Fruit fly (Drosophila melanogaster) whole organism, embryonic: ENCODE data around the gene CG10738.

Experiments
- Bdp1 ChIP-seq: fragments of 200-800 bp; sonication (Bioruptor generic); optimal IDR thresholded peaks from 3 replicates; lab custom pipeline; 2016; ENCODE audit warnings: missing biosample characterization, missing genetic modification characterization
- CG10979 ChIP-seq: fragments of 200-800 bp; sonication (Bioruptor generic); optimal IDR thresholded peaks from 2 replicates; lab custom pipeline; 2018; ENCODE audit warnings: missing biosample characterization, mild to moderate bottlenecking, missing genetic modification characterization, moderate library complexity
- CG12236 ChIP-seq: fragments of 200-800 bp; sonication (Bioruptor generic); optimal IDR thresholded peaks from 2 replicates; lab custom pipeline; 2016; ENCODE audit warnings: missing biosample characterization, missing genetic modification characterization
- CG1233 ChIP-seq: fragments of 200-800 bp; sonication (Bioruptor generic); optimal IDR thresholded peaks from 4 replicates; lab custom pipeline; 2018; ENCODE audit warnings: missing biosample characterization, mild to moderate bottlenecking, missing genetic modification characterization
- CG12942 ChIP-seq: fragments of 200-800 bp; sonication (Bioruptor generic); optimal IDR thresholded peaks from 3 replicates; lab custom pipeline; 2016; ENCODE audit warnings: missing biosample characterization, missing genetic modification characterization
- CG18599 ChIP-seq: fragments of 200-800 bp; sonication (Bioruptor generic); optimal IDR thresholded peaks from 3 replicates; lab custom pipeline; 2017; ENCODE audit warnings: missing biosample characterization, missing genetic modification characterization, mild to moderate bottlenecking, moderate library complexity, missing genetic modification reagents
- CG2116 ChIP-seq: fragments of 200-800 bp; sonication (Bioruptor generic); optimal IDR thresholded peaks from 3 replicates; lab custom pipeline; 2018; ENCODE audit warnings: missing biosample characterization, mild to moderate bottlenecking, missing genetic modification characterization
- CG31224 ChIP-seq: fragments of 200-800 bp; sonication (Bioruptor generic); IDR thresholded peaks from 2 replicates; pipeline ENCODE4 v1.3.6; 2022; ENCODE audit warnings: missing biosample characterization, missing genetic modification characterization
- CG31388 ChIP-seq: fragments of 200-800 bp; sonication (Bioruptor generic); optimal IDR thresholded peaks from 2 replicates; lab custom pipeline; 2016; ENCODE audit warnings: missing biosample characterization, missing genetic modification characterization
- CG31441 ChIP-seq: fragments of 200-800 bp; sonication (Bioruptor generic); IDR thresholded peaks from 2 replicates; pipeline ENCODE4 v1.3.6; 2022; ENCODE audit warnings: missing biosample characterization, missing genetic modification characterization
- CG34376 ChIP-seq: fragments of 200-800 bp; sonication (Bioruptor generic); optimal IDR thresholded peaks from 2 replicates; lab custom pipeline; 2018; ENCODE audit warnings: missing biosample characterization, mild to moderate bottlenecking, missing genetic modification characterization
- CG4282 ChIP-seq: fragments of 200-800 bp; sonication (Bioruptor generic); optimal IDR thresholded peaks from 2 replicates; lab custom pipeline; 2016; ENCODE audit warnings: missing biosample characterization, missing genetic modification characterization
- CG4328 ChIP-seq: fragments of 200-800 bp; sonication (Bioruptor generic); optimal IDR thresholded peaks from 3 replicates; lab custom pipeline; 2017; ENCODE audit warnings: missing biosample characterization, missing genetic modification reagents, missing genetic modification characterization
- CG4707 ChIP-seq: fragments of 200-800 bp; sonication (Bioruptor generic); optimal IDR thresholded peaks from 2 replicates; lab custom pipeline; 2018; ENCODE audit warnings: missing biosample characterization, mild to moderate bottlenecking, missing genetic modification characterization, moderate library complexity
- CG4854 ChIP-seq: fragments of 200-800 bp; sonication (Bioruptor generic); optimal IDR thresholded peaks from 2 replicates; lab custom pipeline; 2016; ENCODE audit warnings: missing biosample characterization, missing genetic modification characterization, inconsistent platforms
- CG5180 ChIP-seq: fragments of 200-800 bp; sonication (Bioruptor generic); optimal IDR thresholded peaks from 3 replicates; lab custom pipeline; 2017; ENCODE audit warnings: missing biosample characterization, missing genetic modification characterization, mild to moderate bottlenecking, moderate library complexity, missing genetic modification reagents
- CG6254 ChIP-seq: fragments of 200-800 bp; sonication (Bioruptor generic); optimal IDR thresholded peaks from 3 replicates; lab custom pipeline; 2017; ENCODE audit warnings: mild to moderate bottlenecking, missing biosample characterization, missing genetic modification reagents, missing genetic modification characterization
- CG6813 ChIP-seq: fragments of 200-800 bp; sonication (Bioruptor generic); optimal IDR thresholded peaks from 2 replicates; lab custom pipeline; 2017; ENCODE audit warnings: missing biosample characterization, missing genetic modification characterization, mild to moderate bottlenecking, moderate library complexity, missing genetic modification reagents
- CG7372 ChIP-seq: fragments of 200-800 bp; sonication (Bioruptor generic); IDR thresholded peaks from 2 replicates; pipeline ENCODE4 v1.3.6; 2022; ENCODE audit warnings: missing biosample characterization, missing genetic modification characterization
- CG8089 ChIP-seq: fragments of 200-800 bp; sonication (Bioruptor generic); optimal IDR thresholded peaks from 3 replicates; lab custom pipeline; 2016; ENCODE audit warnings: missing biosample characterization, missing genetic modification characterization
- CG8478 ChIP-seq: fragments of >200 bp; optimal IDR thresholded peaks from 2 replicates; lab custom pipeline; 2018
- CG9727 ChIP-seq: fragments of 200-800 bp; sonication (Bioruptor generic); optimal IDR thresholded peaks from 3 replicates; lab custom pipeline; 2017; ENCODE audit warnings: missing biosample characterization, mild to moderate bottlenecking, missing genetic modification characterization
- CoRest ChIP-seq: fragments of 200-800 bp; sonication (Bioruptor generic); optimal IDR thresholded peaks from 3 replicates; lab custom pipeline; 2018; ENCODE audit warnings: missing biosample characterization, mild to moderate bottlenecking, missing genetic modification characterization, moderate library complexity
- Deaf1 ChIP-seq: fragments of 200-800 bp; optimal IDR thresholded peaks from 3 replicates; lab custom pipeline; 2019; ENCODE audit warnings: missing biosample characterization, mild to moderate bottlenecking, missing genetic modification characterization, moderate library complexity
- MTF-1 ChIP-seq: fragments of 200-800 bp; sonication (Bioruptor generic); optimal IDR thresholded peaks from 2 replicates; lab custom pipeline; 2018; ENCODE audit warnings: missing biosample characterization, mild to moderate bottlenecking, missing genetic modification characterization, borderline replicate concordance
- Myb ChIP-seq: fragments of 200-800 bp; sonication (Bioruptor generic); optimal IDR thresholded peaks from 2 replicates; lab custom pipeline; 2016; ENCODE audit warnings: missing biosample characterization, missing genetic modification characterization
- amos ChIP-seq: fragments of 200-800 bp; sonication (Bioruptor generic); IDR thresholded peaks from 2 replicates; pipeline ENCODE4 v1.3.6; 2022; ENCODE audit warnings: missing biosample characterization, missing genetic modification characterization; ENCODE audit not compliant: partially characterized antibody
- ara ChIP-seq: fragments of 200-800 bp; sonication (Bioruptor generic); IDR thresholded peaks from 2 replicates; pipeline ENCODE4 v1.3.6; 2022; ENCODE audit warnings: missing biosample characterization, missing genetic modification characterization
- bigmax ChIP-seq: fragments of 200-800 bp; sonication (Bioruptor generic); optimal IDR thresholded peaks from 2 replicates; lab custom pipeline; 2018; ENCODE audit warnings: missing biosample characterization, mild to moderate bottlenecking, missing genetic modification characterization
- bowl ChIP-seq: fragments of 200-800 bp; sonication (Bioruptor generic); IDR thresholded peaks from 2 replicates; pipeline ENCODE4 v1.3.6; 2022; ENCODE audit warnings: missing biosample characterization, missing genetic modification characterization
- chm ChIP-seq: fragments of 200-800 bp; sonication (Bioruptor generic); IDR thresholded peaks from 2 replicates; pipeline ENCODE4 v1.3.6; 2022; ENCODE audit warnings: missing biosample characterization, missing genetic modification characterization
- ci ChIP-seq: fragments of 200-800 bp; sonication (Bioruptor generic); IDR thresholded peaks from 3 replicates; pipeline ENCODE4 v1.3.6; 2022; ENCODE audit warnings: missing biosample characterization, missing genetic modification characterization
- crp ChIP-seq, 2 experiments: fragments of 200-800 bp; sonication (Bioruptor generic); optimal IDR thresholded peaks; 2 replicates in 1 of 2; 3 replicates in 1 of 2; lab custom pipeline; 2017; ENCODE audit warnings: missing biosample characterization in 2 of 2, missing genetic modification characterization in 2 of 2, mild to moderate bottlenecking in 1 of 2, moderate library complexity in 1 of 2
- gt ChIP-seq: fragments of 200-800 bp; sonication (Bioruptor generic); IDR thresholded peaks from 2 replicates; pipeline ENCODE4 v1.3.6; 2022; ENCODE audit warnings: missing biosample characterization, missing genetic modification characterization
- her ChIP-seq: fragments of 200-800 bp; sonication (Bioruptor generic); optimal IDR thresholded peaks from 2 replicates; lab custom pipeline; 2016; ENCODE audit warnings: missing biosample characterization, missing genetic modification characterization
- lbe ChIP-seq: fragments of 200-800 bp; sonication (Bioruptor generic); optimal IDR thresholded peaks from 2 replicates; lab custom pipeline; 2016; ENCODE audit warnings: missing biosample characterization, mild to moderate bottlenecking, missing genetic modification characterization
- mld ChIP-seq: fragments of 200-800 bp; sonication (Bioruptor generic); IDR thresholded peaks from 3 replicates; pipeline ENCODE4 v1.3.6; 2022; ENCODE audit warnings: missing biosample characterization, missing genetic modification characterization; ENCODE audit not compliant: partially characterized antibody
- nau ChIP-seq: fragments of 200-800 bp; sonication (Bioruptor generic); optimal IDR thresholded peaks from 3 replicates; lab custom pipeline; 2017; ENCODE audit warnings: missing biosample characterization, mild to moderate bottlenecking, missing genetic modification characterization, missing genetic modification reagents
- otp ChIP-seq: fragments of 200-800 bp; sonication (Bioruptor generic); IDR thresholded peaks from 3 replicates; pipeline ENCODE4, ENCODE4 v1.3.6; 2022; ENCODE audit warnings: missing biosample characterization, missing genetic modification characterization
- prd ChIP-seq, 3 experiments: fragments of >200 bp in 2 of 3; fragments of 200-800 bp in 1 of 3; sonication (Bioruptor generic) in 1 of 3; optimal IDR thresholded peaks in 2 of 3; IDR thresholded peaks in 1 of 3; 2 replicates in 2 of 3; 3 replicates in 1 of 3; pipeline versions ENCODE4 v1.3.6 to Lab custom; 2017 to 2022; ENCODE audit warnings: missing biosample characterization in 1 of 3, missing genetic modification characterization in 1 of 3
- sisA ChIP-seq: fragments of 200-800 bp; sonication (Bioruptor generic); IDR thresholded peaks from 2 replicates; pipeline ENCODE4 v1.3.6; 2022; ENCODE audit warnings: missing biosample characterization, missing genetic modification characterization
- slou ChIP-seq: fragments of 200-800 bp; sonication (Bioruptor generic); optimal IDR thresholded peaks from 3 replicates; lab custom pipeline; 2016; ENCODE audit warnings: missing biosample characterization, missing genetic modification characterization
- tap ChIP-seq: fragments of 200-800 bp; optimal IDR thresholded peaks from 3 replicates; lab custom pipeline; 2019; ENCODE audit warnings: missing biosample characterization, mild to moderate bottlenecking, missing genetic modification characterization, moderate library complexity
- unpg ChIP-seq: fragments of 200-800 bp; sonication (Bioruptor generic); optimal IDR thresholded peaks from 3 replicates; lab custom pipeline; 2018; ENCODE audit warnings: missing biosample characterization, mild to moderate bottlenecking, missing genetic modification characterization, moderate library complexity
- vfl ChIP-seq: fragments of 200-800 bp; sonication (Bioruptor generic); optimal IDR thresholded peaks from 2 replicates; lab custom pipeline; 2016; ENCODE audit warnings: missing biosample characterization, missing genetic modification characterization
- zfh2 ChIP-seq: fragments of 200-800 bp; sonication (Bioruptor generic); optimal IDR thresholded peaks from 2 replicates; lab custom pipeline; 2016; ENCODE audit warnings: missing biosample characterization, missing genetic modification characterization

Gene CG10738

dm6 chr3L:13478339-13479203 is 28.0 kb downstream of the CG10738 start (continued):
- TF ChIP-seq unpg (GFP tag; lab: Kevin White, UChicago) (no peak), bowl (no peak), ara (GFP tag; lab: Robert Waterston, UW) (no peak), amos (GFP tag; lab: Robert Waterston, UW) (no peak; the same call in 1 of the 2 replicates), CG34376 (GFP tag; lab: Kevin White, UChicago) (no peak), otp (GFP tag; lab: Robert Waterston, UW) (no peak), CG8478 (no peak), mld (GFP tag; lab: Robert Waterston, UW) (no peak), bigmax (no peak), CG8089 (no peak), CG5180 (GFP tag; lab: Kevin White, UChicago) (no peak), CG1233 (GFP tag; lab: Kevin White, UChicago) (no peak), CG6813 (GFP tag; lab: Kevin White, UChicago) (no peak), crp (GFP tag; optimal IDR thresholded peaks at IDR 0.05; lab: Kevin White, UChicago) (no peak), CoRest (tag; lab: Kevin White, UChicago) (peak; percentile 48), CG31388 (GFP tag; lab: Kevin White, UChicago) (no peak), chm (GFP tag; lab: Robert Waterston, UW) (no peak), CG31441 (GFP tag; lab: Robert Waterston, UW) (no peak), CG9727 (GFP tag; lab: Kevin White, UChicago) (no peak), slou (GFP tag; lab: Kevin White, UChicago) (peak; percentile 10), CG12236 (no peak), nau (GFP tag; lab: Kevin White, UChicago) (no peak), CG10979 (no peak), CG4282 (GFP tag; lab: Kevin White, UChicago) (no peak), CG2116 (GFP tag; lab: Kevin White, UChicago) (no peak), ci (GFP tag; lab: Robert Waterston, UW) (no peak), MTF-1 (GFP tag; lab: Kevin White, UChicago) (no peak), tap (tag; lab: Kevin White, UChicago) (no peak), CG7372 (no peak), gt (GFP tag; lab: Robert Waterston, UW) (no peak), sisA (GFP tag; lab: Robert Waterston, UW) (no peak), zfh2 (GFP tag; lab: Kevin White, UChicago) (peak; percentile 24), CG12942 (GFP tag; lab: Kevin White, UChicago) (no peak), CG6254 (no peak), vfl (GFP tag; lab: Kevin White, UChicago) (no peak), CG4854 (GFP tag; lab: Kevin White, UChicago) (no peak), lbe (GFP tag; lab: Kevin White, UChicago) (no peak), CG31224 (GFP tag; lab: Robert Waterston, UW) (no peak), CG4707 (GFP tag; lab: Kevin White, UChicago) (no peak), Myb (no peak), Bdp1 (no peak), prd (optimal IDR thresholded peaks at IDR 0.05; lab: Kevin White, UChicago) (no peak), prd (GFP tag; IDR thresholded peaks at IDR 0.05; lab: Robert Waterston, UW) (0 out of 3 replicates have a peak, but pooled peaks have one; percentile 19), Deaf1 (tag; lab: Kevin White, UChicago) (no peak), her (GFP tag; lab: Kevin White, UChicago) (no peak), CG4328 (GFP tag; lab: Kevin White, UChicago) (no peak), CG18599 (peak; percentile 31)
